Fruit fly (Drosophila melanogaster): Measurements from ENCODE around the gene Shal.

DNA sequence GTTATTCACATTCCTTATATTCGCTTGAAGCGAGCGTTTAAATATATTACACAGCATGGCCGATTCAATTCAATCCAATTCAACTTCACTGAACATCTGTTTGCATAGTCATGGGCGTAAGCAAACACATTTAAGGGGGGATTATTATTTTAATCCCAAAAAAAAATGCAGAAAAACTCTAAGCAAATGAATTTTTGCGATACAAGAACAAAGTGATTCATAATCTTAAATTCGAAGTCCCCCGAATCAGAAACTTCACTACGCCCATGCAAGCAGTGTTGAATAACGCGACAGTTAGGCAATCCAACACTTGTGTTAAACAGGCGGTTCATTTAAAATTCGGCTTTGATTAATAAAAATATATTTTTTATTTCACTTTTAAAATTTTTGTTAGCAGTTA, 6.1 kb upstream of the Shal start, which contains the start of gene CG14100:
- peak; percentile 100 for TF ChIP-seq bab1 (GFP tag; optimal IDR thresholded peaks at IDR 0.05)
- peak; percentile 100 for TF ChIP-seq ovo (GFP tag; optimal IDR thresholded peaks at IDR 0.05)
- TF ChIP-seq toe (GFP tag; optimal IDR thresholded peaks at IDR 0.05) = peak; percentile 100
- TF ChIP-seq CG11617 (GFP tag; optimal IDR thresholded peaks at IDR 0.05) = peak; percentile 100
- peak; percentile 98 for TF ChIP-seq cic (GFP tag; optimal IDR thresholded peaks at IDR 0.05)
- TF ChIP-seq CG1620 (GFP tag; optimal IDR thresholded peaks at IDR 0.05) = peak; percentile 100
- peak; percentile 100 for TF ChIP-seq CG12768 (GFP tag; optimal IDR thresholded peaks at IDR 0.05)
- TF ChIP-seq Hr96 (GFP tag; optimal IDR thresholded peaks at IDR 0.05) = peak; percentile 100
- peak; percentile 100 for TF ChIP-seq CG5204 (GFP tag; optimal IDR thresholded peaks at IDR 0.05)
